Worm (Caenorhabditis elegans) whole organism, late embryonic: ENCODE results near the gene F56C3.10.

Experiments used
- C08G9.2 ChIP-seq: sonication (generic microtip); optimal IDR thresholded peaks from 2 replicates; lab custom pipeline; 2016; ENCODE audit warnings: mild to moderate bottlenecking, missing genetic modification characterization, moderate library complexity, missing compliant biosample characterization
- F13H6.1 ChIP-seq: sonication (generic microtip); optimal IDR thresholded peaks from 2 replicates; lab custom pipeline; 2016; ENCODE audit warnings: missing genetic modification characterization, missing compliant biosample characterization
- ama-1 ChIP-seq: fragments of 150-350 bp; optimal IDR thresholded peaks from 2 replicates; lab custom pipeline; 2014
- ceh-22 ChIP-seq: sonication (generic microtip); optimal IDR thresholded peaks from 2 replicates; lab custom pipeline; 2017; ENCODE audit warnings: missing biosample characterization, missing genetic modification characterization
- ceh-30 ChIP-seq: fragments of 150-350 bp; optimal IDR thresholded peaks from 2 replicates; lab custom pipeline; 2014; ENCODE audit warnings: missing biosample characterization, missing genetic modification characterization
- elt-2 ChIP-seq: sonication (generic microtip); optimal IDR thresholded peaks from 2 replicates; lab custom pipeline; 2016; ENCODE audit warnings: missing genetic modification reagents, missing genetic modification characterization, missing compliant biosample characterization
- hlh-6 ChIP-seq: sonication (generic microtip); optimal IDR thresholded peaks from 2 replicates; lab custom pipeline; 2016; ENCODE audit warnings: missing genotype, missing genetic modification characterization, missing compliant biosample characterization
- nhr-232 ChIP-seq: sonication (generic microtip); optimal IDR thresholded peaks from 2 replicates; lab custom pipeline; 2016; ENCODE audit warnings: missing genetic modification characterization, missing compliant biosample characterization
- pha-2 ChIP-seq: sonication (generic microtip); optimal IDR thresholded peaks from 2 replicates; lab custom pipeline; 2017; ENCODE audit warnings: mild to moderate bottlenecking, missing genetic modification characterization, missing compliant biosample characterization
- pqm-1 ChIP-seq: sonication (generic microtip); optimal IDR thresholded peaks from 2 replicates; lab custom pipeline; 2016; ENCODE audit warnings: missing genetic modification characterization, missing compliant biosample characterization
- sox-4 ChIP-seq: sonication (generic microtip); optimal IDR thresholded peaks from 2 replicates; lab custom pipeline; 2017; ENCODE audit warnings: mild to moderate bottlenecking, missing genetic modification characterization, inconsistent platforms, missing compliant biosample characterization
- unc-55 ChIP-seq: sonication (generic microtip); optimal IDR thresholded peaks from 2 replicates; lab custom pipeline; 2017; ENCODE audit warnings: missing biosample characterization, missing genetic modification reagents, missing genetic modification characterization
- unc-86 ChIP-seq: sonication (generic microtip); optimal IDR thresholded peaks from 2 replicates; lab custom pipeline; 2016; ENCODE audit warnings: missing genetic modification characterization, missing compliant biosample characterization

ce11 chrX:1395793-1396192, 14.3 kb upstream of the F56C3.10 start:
- TF ChIP-seq ama-1 (lab: Kevin White, UChicago) (no peak), sox-4 (no peak), pha-2 (tag; lab: Kevin White, UChicago) (no peak), F13H6.1 (tag; lab: Kevin White, UChicago) (no peak), C08G9.2 (no peak), ceh-30 (tag; lab: Kevin White, UChicago) (no peak), hlh-6 (tag; lab: Kevin White, UChicago) (no peak), ceh-22 (tag; lab: Kevin White, UChicago) (no peak), elt-2 (tag; lab: Kevin White, UChicago) (no peak), unc-55 (GFP tag; lab: Kevin White, UChicago) (no peak), unc-86 (tag; lab: Kevin White, UChicago) (no peak), nhr-232 (tag; lab: Kevin White, UChicago) (no peak), pqm-1 (tag; lab: Kevin White, UChicago) (no peak)
